Worm (Caenorhabditis elegans): ENCODE measurements around the gene ZK1098.11.

DNA sequence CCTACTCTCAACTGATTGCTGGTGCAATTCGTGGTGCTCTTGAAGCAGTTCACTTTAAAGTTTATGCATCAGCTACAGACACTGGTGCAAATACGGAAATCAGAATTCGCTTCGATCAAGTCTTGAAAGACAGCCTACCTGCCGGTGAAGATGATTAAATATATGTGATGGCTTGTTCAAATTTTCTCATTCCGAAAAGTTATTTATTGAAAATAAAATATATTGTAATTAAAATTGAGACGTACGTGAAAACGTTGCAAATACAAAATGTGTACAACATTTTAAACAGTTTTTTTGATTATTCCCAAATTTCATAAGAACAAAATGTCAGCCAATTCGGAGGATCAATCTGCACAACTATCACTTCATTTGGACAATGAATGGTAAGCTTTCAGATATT, 29.5 kb upstream of the ZK1098.11 start, which contains the start of gene ZK1098.6:
- TF ChIP-seq elt-3 (tag; optimal IDR thresholded peaks at IDR 0.05) = no peak
- no peak for TF ChIP-seq blmp-1 (tag; optimal IDR thresholded peaks at IDR 0.05)
- no peak for TF ChIP-seq nhr-28 (tag; optimal IDR thresholded peaks at IDR 0.05)
- no peak for TF ChIP-seq ceh-39 (tag; optimal IDR thresholded peaks at IDR 0.05)
- TF ChIP-seq pha-4 (tag; optimal IDR thresholded peaks at IDR 0.05) = no peak
